Fruit fly (Drosophila melanogaster) whole organism, embryonic: Measurements from ENCODE around the gene Nup358.

ENCODE experiments used
- Bgb ChIP-seq: fragments of 200-800 bp; sonication (Bioruptor generic); IDR thresholded peaks from 2 replicates; pipeline ENCODE4 v1.3.6; 2022; ENCODE audit warnings: missing biosample characterization, missing genetic modification characterization; ENCODE audit not compliant: partially characterized antibody
- Blimp-1 ChIP-seq: fragments of 200-800 bp; sonication (Bioruptor generic); optimal IDR thresholded peaks from 3 replicates; lab custom pipeline; 2018; ENCODE audit warnings: missing biosample characterization, missing genetic modification characterization, mild to moderate bottlenecking, moderate library complexity, missing genetic modification reagents
- CG11247 ChIP-seq: fragments of 200-800 bp; sonication (Bioruptor generic); IDR thresholded peaks from 2 replicates; pipeline ENCODE4 v1.3.6; 2022; ENCODE audit warnings: missing biosample characterization, missing genetic modification characterization
- CG12744 ChIP-seq: fragments of 200-800 bp; sonication (Bioruptor generic); optimal IDR thresholded peaks from 2 replicates; lab custom pipeline; 2016; ENCODE audit warnings: missing biosample characterization, missing genetic modification characterization
- CG12769 ChIP-seq: fragments of 200-800 bp; sonication (Bioruptor generic); optimal IDR thresholded peaks from 2 replicates; lab custom pipeline; 2019; ENCODE audit warnings: missing biosample characterization, mild to moderate bottlenecking, missing genetic modification characterization, moderate library complexity
- CG14050 ChIP-seq: fragments of 200-800 bp; sonication (Bioruptor generic); IDR thresholded peaks from 3 replicates; pipeline ENCODE4 v1.3.6; 2022; ENCODE audit warnings: missing biosample characterization, missing genetic modification characterization
- CG1647 ChIP-seq: fragments of 200-800 bp; sonication (Bioruptor generic); optimal IDR thresholded peaks from 3 replicates; lab custom pipeline; 2016; ENCODE audit warnings: missing biosample characterization, missing genetic modification characterization
- CG16779 ChIP-seq: fragments of 200-800 bp; sonication (Bioruptor generic); IDR thresholded peaks from 2 replicates; pipeline ENCODE4 v1.3.6; 2022; ENCODE audit warnings: missing biosample characterization, missing genetic modification characterization
- CG2120 ChIP-seq: fragments of 200-800 bp; sonication (Bioruptor generic); optimal IDR thresholded peaks from 3 replicates; lab custom pipeline; 2016; ENCODE audit warnings: missing biosample characterization, missing genetic modification characterization
- CG2202 ChIP-seq: fragments of 200-800 bp; sonication (Bioruptor generic); optimal IDR thresholded peaks from 2 replicates; lab custom pipeline; 2018; ENCODE audit warnings: missing biosample characterization, mild to moderate bottlenecking, missing genetic modification characterization
- CG30431 ChIP-seq: fragments of 200-800 bp; sonication (Bioruptor generic); optimal IDR thresholded peaks from 2 replicates; lab custom pipeline; 2017; ENCODE audit warnings: missing biosample characterization, missing genetic modification characterization
- CG4820 ChIP-seq: fragments of 200-800 bp; sonication (Bioruptor generic); optimal IDR thresholded peaks from 3 replicates; lab custom pipeline; 2016; ENCODE audit warnings: missing biosample characterization, missing genetic modification characterization
- CG7372 ChIP-seq: fragments of 200-800 bp; sonication (Bioruptor generic); IDR thresholded peaks from 2 replicates; pipeline ENCODE4 v1.3.6; 2022; ENCODE audit warnings: missing biosample characterization, missing genetic modification characterization
- CG7786 ChIP-seq: fragments of 200-800 bp; sonication (Bioruptor generic); optimal IDR thresholded peaks from 2 replicates; lab custom pipeline; 2016; ENCODE audit warnings: missing biosample characterization, missing genetic modification characterization
- Dad ChIP-seq: fragments of 200-800 bp; sonication (Bioruptor generic); optimal IDR thresholded peaks from 3 replicates; lab custom pipeline; 2016; ENCODE audit warnings: missing biosample characterization, missing genetic modification characterization
- Dbx ChIP-seq: fragments of 200-800 bp; sonication (Bioruptor generic); IDR thresholded peaks from 3 replicates; pipeline ENCODE4 v1.3.6; 2022; ENCODE audit warnings: missing biosample characterization, missing genetic modification characterization
- Dfd ChIP-seq, 2 experiments: fragments of >200 bp; optimal IDR thresholded peaks; 2 replicates each; lab custom pipeline; 2017; ENCODE audit warnings: missing biosample characterization in 2 of 2, missing genetic modification characterization in 2 of 2
- Dref ChIP-seq: fragments of 200-800 bp; sonication (Bioruptor generic); IDR thresholded peaks from 2 replicates; pipeline ENCODE4 v1.3.6; 2022; ENCODE audit warnings: missing biosample characterization, missing genetic modification characterization
- Eip74EF ChIP-seq, 2 experiments: fragments of 200-800 bp in 1 of 2; fragments of >200 bp in 1 of 2; sonication (Bioruptor generic) in 1 of 2; optimal IDR thresholded peaks; 2 replicates each; lab custom pipeline; 2017 to 2019; ENCODE audit warnings: missing biosample characterization in 2 of 2, missing genetic modification characterization in 2 of 2, mild to moderate bottlenecking in 1 of 2, moderate library complexity in 1 of 2
- Ets97D ChIP-seq: fragments of 200-800 bp; sonication (Bioruptor generic); optimal IDR thresholded peaks from 3 replicates; lab custom pipeline; 2016; ENCODE audit warnings: missing biosample characterization, missing genetic modification characterization
- HHEX ChIP-seq: fragments of 200-800 bp; sonication (Bioruptor generic); optimal IDR thresholded peaks from 3 replicates; lab custom pipeline; 2017; ENCODE audit warnings: missing biosample characterization, mild to moderate bottlenecking, missing genetic modification characterization, missing genetic modification reagents
- Hsf ChIP-seq: fragments of 200-800 bp; sonication (Bioruptor generic); optimal IDR thresholded peaks from 3 replicates; lab custom pipeline; 2016; ENCODE audit warnings: missing biosample characterization, missing genetic modification characterization
- MBD-R2 ChIP-seq: fragments of 200-800 bp; sonication (Bioruptor generic); IDR thresholded peaks from 2 replicates; pipeline ENCODE4 v1.3.6; 2022; ENCODE audit warnings: missing biosample characterization, missing genetic modification characterization
- MESR4 ChIP-seq: fragments of 200-800 bp; sonication (Bioruptor generic); optimal IDR thresholded peaks from 2 replicates; lab custom pipeline; 2018; ENCODE audit warnings: missing biosample characterization, mild to moderate bottlenecking, missing genetic modification characterization, moderate library complexity
- Med ChIP-seq: fragments of 200-800 bp; sonication (Bioruptor generic); peaks from one replicate; lab custom pipeline; 2016; ENCODE audit warnings: missing biosample characterization, missing genetic modification characterization, mild to moderate bottlenecking, inconsistent platforms, moderate library complexity
- Mes4 ChIP-seq: fragments of 200-800 bp; sonication (Bioruptor generic); optimal IDR thresholded peaks from 2 replicates; lab custom pipeline; 2016; ENCODE audit warnings: missing biosample characterization, missing genetic modification characterization
- NfI ChIP-seq: fragments of 200-800 bp; sonication (Bioruptor generic); optimal IDR thresholded peaks from 3 replicates; lab custom pipeline; 2018; ENCODE audit warnings: missing biosample characterization, mild to moderate bottlenecking, missing genetic modification characterization, moderate library complexity
- Pdp1 ChIP-seq, 2 experiments: fragments of 200-800 bp; sonication (Bioruptor generic); optimal IDR thresholded peaks; 3 replicates each; lab custom pipeline; 2016; ENCODE audit warnings: missing biosample characterization in 2 of 2, missing genetic modification characterization in 2 of 2, mild to moderate bottlenecking in 1 of 2, moderate library complexity in 1 of 2
- Sox102F ChIP-seq: fragments of 200-800 bp; sonication (Bioruptor generic); optimal IDR thresholded peaks from 2 replicates; lab custom pipeline; 2018; ENCODE audit warnings: missing biosample characterization, mild to moderate bottlenecking, missing genetic modification characterization, moderate library complexity
- Stat92E ChIP-seq, 3 experiments: fragments of >200 bp in 2 of 3; fragments of 200-800 bp in 1 of 3; sonication (Bioruptor generic) in 1 of 3; optimal IDR thresholded peaks; 2 replicates each; lab custom pipeline; 2017 to 2019; ENCODE audit warnings: missing biosample characterization in 3 of 3, missing genetic modification characterization in 3 of 3, mild to moderate bottlenecking in 1 of 3, moderate library complexity in 1 of 3
- amos ChIP-seq: fragments of 200-800 bp; sonication (Bioruptor generic); IDR thresholded peaks from 2 replicates; pipeline ENCODE4 v1.3.6; 2022; ENCODE audit warnings: missing biosample characterization, missing genetic modification characterization; ENCODE audit not compliant: partially characterized antibody
- bsh ChIP-seq, 2 experiments: fragments of 200-800 bp; sonication (Bioruptor generic); optimal IDR thresholded peaks; 2 replicates each; lab custom pipeline; 2017 to 2018; ENCODE audit warnings: mild to moderate bottlenecking in 2 of 2, missing biosample characterization in 2 of 2, missing genetic modification characterization in 2 of 2, moderate library complexity in 1 of 2
- btn ChIP-seq: fragments of 200-800 bp; sonication (Bioruptor generic); optimal IDR thresholded peaks from 2 replicates; lab custom pipeline; 2016; ENCODE audit warnings: missing biosample characterization, missing genetic modification characterization
- ewg ChIP-seq: fragments of 200-800 bp; sonication (Bioruptor generic); optimal IDR thresholded peaks from 3 replicates; lab custom pipeline; 2017; ENCODE audit warnings: mild to moderate bottlenecking, missing biosample characterization, missing genetic modification reagents, missing genetic modification characterization
- gcm2 ChIP-seq: fragments of 200-800 bp; sonication (Bioruptor generic); optimal IDR thresholded peaks from 2 replicates; lab custom pipeline; 2016; ENCODE audit warnings: missing biosample characterization, missing genetic modification characterization
- ind ChIP-seq: fragments of 200-800 bp; sonication (Bioruptor generic); optimal IDR thresholded peaks from 3 replicates; lab custom pipeline; 2016; ENCODE audit warnings: missing biosample characterization, missing genetic modification characterization
- klu ChIP-seq: fragments of 200-800 bp; sonication (Bioruptor generic); IDR thresholded peaks from 2 replicates; pipeline ENCODE4 v1.3.6; 2022; ENCODE audit warnings: missing biosample characterization, missing genetic modification characterization
- lilli ChIP-seq: fragments of 200-800 bp; sonication (Bioruptor generic); optimal IDR thresholded peaks from 3 replicates; lab custom pipeline; 2016; ENCODE audit warnings: missing biosample characterization, missing genetic modification characterization
- lola ChIP-seq, 3 experiments: fragments of >200 bp in 2 of 3; fragments of 200-800 bp in 1 of 3; sonication (Bioruptor generic) in 1 of 3; optimal IDR thresholded peaks; 2 replicates each; lab custom pipeline; 2017 to 2019; ENCODE audit warnings: missing biosample characterization in 3 of 3, missing genetic modification characterization in 3 of 3, mild to moderate bottlenecking in 1 of 3, moderate library complexity in 1 of 3
- nerfin-2 ChIP-seq: fragments of 200-800 bp; sonication (Bioruptor generic); IDR thresholded peaks from 2 replicates; pipeline ENCODE4 v1.3.6; 2022; ENCODE audit warnings: missing biosample characterization, missing genetic modification characterization; ENCODE audit not compliant: partially characterized antibody
- otp ChIP-seq: fragments of 200-800 bp; sonication (Bioruptor generic); IDR thresholded peaks from 3 replicates; pipeline ENCODE4, ENCODE4 v1.3.6; 2022; ENCODE audit warnings: missing biosample characterization, missing genetic modification characterization
- pan ChIP-seq, 4 experiments: fragments of >200 bp in 3 of 4; fragments of 200-800 bp in 1 of 4; sonication (Bioruptor generic) in 1 of 4; optimal IDR thresholded peaks in 3 of 4; IDR thresholded peaks in 1 of 4; 2 replicates each; pipeline versions ENCODE4 v1.3.6 to Lab custom; 2017 to 2022; ENCODE audit warnings: missing biosample characterization in 2 of 4, missing genetic modification characterization in 2 of 4, mixed read lengths in 1 of 4
- peb ChIP-seq: fragments of 200-800 bp; sonication (Bioruptor generic); IDR thresholded peaks from 2 replicates; pipeline ENCODE4 v1.3.6; 2022; ENCODE audit warnings: missing biosample characterization, missing genetic modification characterization
- salm ChIP-seq: fragments of 200-800 bp; sonication (Bioruptor generic); optimal IDR thresholded peaks from 2 replicates; lab custom pipeline; 2018; ENCODE audit warnings: missing biosample characterization, mild to moderate bottlenecking, missing genetic modification characterization
- schlank ChIP-seq: fragments of 200-800 bp; sonication (Bioruptor generic); optimal IDR thresholded peaks from 2 replicates; lab custom pipeline; 2018; ENCODE audit warnings: missing biosample characterization, mild to moderate bottlenecking, missing genetic modification characterization
- tin ChIP-seq: fragments of 200-800 bp; sonication (Bioruptor generic); optimal IDR thresholded peaks from 3 replicates; lab custom pipeline; 2016; ENCODE audit warnings: missing biosample characterization, missing genetic modification characterization
- tna ChIP-seq: fragments of 200-800 bp; sonication (Bioruptor generic); IDR thresholded peaks from 2 replicates; pipeline ENCODE4 v1.3.6; 2022; ENCODE audit warnings: missing biosample characterization, missing genetic modification characterization; ENCODE audit not compliant: partially characterized antibody
- vnd ChIP-seq: fragments of 200-800 bp; sonication (Bioruptor generic); IDR thresholded peaks from 3 replicates; pipeline ENCODE4 v1.3.6; 2022; ENCODE audit warnings: missing biosample characterization, missing genetic modification characterization; ENCODE audit not compliant: partially characterized antibody

Nup358 gene

DNA sequence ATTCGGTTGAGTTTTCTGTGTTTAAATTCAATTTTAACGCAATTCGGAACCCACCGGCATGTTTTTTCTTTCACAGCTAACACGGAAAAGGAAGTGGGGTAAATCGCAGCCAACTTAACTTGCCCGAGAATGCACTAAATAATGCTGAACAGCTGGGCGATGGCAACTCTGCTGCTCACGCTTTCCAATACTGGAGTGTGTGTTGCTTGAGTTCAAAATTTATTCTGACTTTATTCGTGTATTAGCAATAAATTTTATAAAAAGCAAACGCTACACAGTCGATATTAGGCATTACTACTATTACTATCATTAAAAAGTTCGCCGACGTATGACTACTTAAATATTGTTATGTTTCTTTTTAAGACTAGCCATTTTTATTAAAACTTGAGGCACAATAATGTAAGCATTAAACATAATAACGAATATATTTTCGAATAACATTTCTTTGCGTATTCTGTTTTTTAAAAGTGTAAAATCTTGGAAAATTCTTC is 1.7 kb upstream of the Nup358 start, which contains the start of the genes RpS27 and Nup37 (continued):
- TF ChIP-seq Blimp-1 (GFP tag; lab: Kevin White, UChicago) (peak; percentile 86), MBD-R2 (GFP tag; lab: Robert Waterston, UW) (peak; percentile 86), tin (GFP tag; lab: Kevin White, UChicago) (peak; percentile 98), klu (peak; percentile 92), MESR4 (GFP tag; lab: Kevin White, UChicago) (peak; percentile 99), HHEX (GFP tag; lab: Kevin White, UChicago) (peak; percentile 99), peb (GFP tag; lab: Robert Waterston, UW) (peak; percentile 89), lilli (GFP tag; lab: Kevin White, UChicago) (peak; percentile 96), vnd (GFP tag; lab: Robert Waterston, UW) (no peak), pan (optimal IDR thresholded peaks at IDR 0.05; lab: Kevin White, UChicago) (no peak), pan (GFP tag; optimal IDR thresholded peaks at IDR 0.05 in 1 of 2, IDR thresholded peaks at IDR 0.05 in 1 of 2) (peak in 1 of 2 experiments; percentile 97), CG7372 (GFP tag; lab: Robert Waterston, UW) (peak; percentile 94), NfI (GFP tag; lab: Kevin White, UChicago) (peak; percentile 100), Hsf (peak; percentile 98), btn (peak; percentile 97), Dfd (GFP tag; optimal IDR thresholded peaks at IDR 0.05; lab: Kevin White, UChicago) (no peak), nerfin-2 (GFP tag; lab: Robert Waterston, UW) (no peak), bsh (GFP tag; optimal IDR thresholded peaks at IDR 0.05; lab: Kevin White, UChicago) (peak; percentile 50 to 93), CG2120 (GFP tag; lab: Kevin White, UChicago) (peak; percentile 95), CG16779 (GFP tag; lab: Robert Waterston, UW) (peak; percentile 97), lola (GFP tag; optimal IDR thresholded peaks at IDR 0.05; lab: Kevin White, UChicago) (peak in 1 of 3 experiments; percentile 83), CG12744 (GFP tag; lab: Kevin White, UChicago) (peak; percentile 96), schlank (tag; lab: Kevin White, UChicago) (peak; percentile 99), Eip74EF (GFP tag; optimal IDR thresholded peaks at IDR 0.05; lab: Kevin White, UChicago) (peak in 1 of 2 experiments; percentile 93), Bgb (peak; percentile 43; the same call in 1 of the 2 replicates), Pdp1 (GFP tag; optimal IDR thresholded peaks at IDR 0.05; lab: Kevin White, UChicago) (peak; percentile 94 to 97), CG11247 (GFP tag; lab: Robert Waterston, UW) (peak; percentile 99), Dref (GFP tag; lab: Robert Waterston, UW) (peak; percentile 59), CG7786 (GFP tag; lab: Kevin White, UChicago) (peak; percentile 98), CG12769 (tag; lab: Kevin White, UChicago) (peak; percentile 98), salm (tag; lab: Kevin White, UChicago) (peak; percentile 90), CG30431 (GFP tag; lab: Kevin White, UChicago) (peak; percentile 98), CG2202 (tag; lab: Kevin White, UChicago) (peak; percentile 96), tna (GFP tag; lab: Robert Waterston, UW) (no peak), Mes4 (GFP tag; lab: Kevin White, UChicago) (peak; percentile 99), CG1647 (peak; percentile 98), Stat92E (GFP tag; optimal IDR thresholded peaks at IDR 0.05; lab: Kevin White, UChicago) (peak in 1 of 3 experiments; percentile 82), Dad (GFP tag; lab: Kevin White, UChicago) (peak; percentile 99), Ets97D (GFP tag; lab: Kevin White, UChicago) (peak; percentile 100), CG14050 (GFP tag; lab: Robert Waterston, UW) (peak; percentile 93), ind (GFP tag; lab: Kevin White, UChicago) (peak; percentile 96), CG4820 (GFP tag; lab: Kevin White, UChicago) (peak; percentile 97), gcm2 (GFP tag; lab: Kevin White, UChicago) (peak; percentile 98), ewg (GFP tag; lab: Kevin White, UChicago) (peak; percentile 95), otp (GFP tag; lab: Robert Waterston, UW) (peak; percentile 98), Dbx (peak; percentile 99), amos (peak; percentile 41; the same call in 1 of the 2 replicates), Med (GFP tag; lab: Kevin White, UChicago) (peak; percentile 100), Sox102F (GFP tag; lab: Kevin White, UChicago) (peak; percentile 90)
